Fruit fly (Drosophila melanogaster): Measurements from ENCODE around the gene CG31139.
A peak's percentile ranks its signal among the peaks of the same experiment; 100 is the strongest.

Gene CG31139

dm6 chr3R:22748956-22749355 is at the start of gene CG31139:
Gene CG31139, minus strand, starts transcription at chr3R:22749056.
- TF ChIP-seq CG17801 (GFP tag; optimal IDR thresholded peaks at IDR 0.05; ENCODE audit: partially characterized antibody) = no peak

dm6 chr3R:22793953-22794352 is 45.1 kb upstream of the CG31139 start:
- no peak for TF ChIP-seq CG17801 (GFP tag; optimal IDR thresholded peaks at IDR 0.05; ENCODE audit: partially characterized antibody)

dm6 chr3R:22789106-22789505 is 40.2 kb upstream of the CG31139 start:
- TF ChIP-seq CG17801 (GFP tag; optimal IDR thresholded peaks at IDR 0.05; ENCODE audit: partially characterized antibody) = no peak

dm6 chr3R:22784674-22785316 is 35.9 kb upstream of the CG31139 start:
- no peak for TF ChIP-seq CG17801 (GFP tag; optimal IDR thresholded peaks at IDR 0.05; ENCODE audit: partially characterized antibody)

DNA sequence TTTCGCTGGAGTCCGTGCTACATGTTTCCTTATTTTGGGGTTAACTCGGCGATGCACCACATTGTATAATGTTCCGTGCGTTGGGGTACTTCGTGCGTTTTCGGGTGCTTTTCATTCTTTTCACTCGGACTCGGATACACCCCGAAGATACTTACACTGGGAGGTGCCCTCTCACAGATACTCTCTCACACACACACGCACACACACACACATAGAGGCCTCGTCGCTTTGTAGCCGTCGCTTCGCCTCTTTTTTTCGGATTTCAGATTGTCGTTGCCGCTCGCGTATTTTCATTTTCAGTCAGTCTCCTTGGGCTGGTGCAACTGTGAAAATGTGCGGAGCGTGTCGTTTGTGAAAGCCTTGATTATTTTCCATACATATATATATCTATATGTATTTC is 32.6 kb upstream of the CG31139 start:
- peak; percentile 75 for TF ChIP-seq CG17801 (GFP tag; optimal IDR thresholded peaks at IDR 0.05; ENCODE audit: partially characterized antibody)

dm6 chr3R:22780135-22780534 is 31.3 kb upstream of the CG31139 start:
- TF ChIP-seq CG17801 (GFP tag; optimal IDR thresholded peaks at IDR 0.05; ENCODE audit: partially characterized antibody) = no peak

- no peak for TF ChIP-seq CG17801 (GFP tag; optimal IDR thresholded peaks at IDR 0.05; ENCODE audit: partially characterized antibody)
Measured at dm6 chr3R:22776457-22776856, 27.6 kb upstream of the CG31139 start.

DNA sequence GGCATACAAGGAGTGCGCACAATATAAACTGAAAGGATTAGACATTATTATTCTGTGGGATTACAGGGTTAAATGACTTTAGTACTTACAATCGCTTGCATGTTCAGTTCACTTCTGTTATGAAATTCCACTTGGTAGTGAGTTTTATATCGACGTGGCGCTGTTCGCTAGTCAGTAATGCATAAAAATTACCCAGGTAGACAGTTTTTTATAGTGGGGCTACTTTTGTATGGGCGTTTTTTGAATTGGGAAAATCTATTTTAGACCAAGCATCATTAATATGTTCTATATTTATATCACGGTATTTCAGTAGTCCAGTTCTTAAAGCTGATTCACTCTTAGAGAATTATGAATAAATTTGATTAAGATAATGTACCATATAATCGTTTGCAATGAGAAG is 22.8 kb upstream of the CG31139 start, which contains the start of gene CG43095:
CG43095 (minus strand) TSS at position 101 of the 400 bp plus-strand sequence.
- TF ChIP-seq CG17801 (GFP tag; optimal IDR thresholded peaks at IDR 0.05; ENCODE audit: partially characterized antibody) = no peak

DNA sequence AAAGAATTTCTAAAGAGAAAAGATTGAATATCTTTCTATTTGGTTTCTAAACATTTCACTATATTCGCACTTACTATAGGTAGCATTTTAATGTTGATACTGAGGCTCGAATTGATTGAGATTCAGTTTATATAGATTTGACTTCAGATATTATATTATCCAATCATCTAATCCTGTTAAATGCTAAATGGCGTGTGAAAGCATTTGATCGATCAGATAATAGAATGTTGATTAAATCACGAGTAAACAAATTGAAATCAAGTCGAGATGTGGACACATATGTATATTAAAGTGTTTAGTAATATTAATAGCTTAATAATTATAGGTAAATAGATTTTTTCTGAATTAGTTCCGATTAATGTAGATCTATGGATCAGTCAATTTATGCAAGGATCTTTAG is 22.0 kb upstream of the CG31139 start, which contains the start of gene CG43094:
CG43094 (minus strand) TSS at position 101 of the 400 bp plus-strand sequence.
- TF ChIP-seq CG17801 (GFP tag; optimal IDR thresholded peaks at IDR 0.05; ENCODE audit: partially characterized antibody) = no peak

DNA sequence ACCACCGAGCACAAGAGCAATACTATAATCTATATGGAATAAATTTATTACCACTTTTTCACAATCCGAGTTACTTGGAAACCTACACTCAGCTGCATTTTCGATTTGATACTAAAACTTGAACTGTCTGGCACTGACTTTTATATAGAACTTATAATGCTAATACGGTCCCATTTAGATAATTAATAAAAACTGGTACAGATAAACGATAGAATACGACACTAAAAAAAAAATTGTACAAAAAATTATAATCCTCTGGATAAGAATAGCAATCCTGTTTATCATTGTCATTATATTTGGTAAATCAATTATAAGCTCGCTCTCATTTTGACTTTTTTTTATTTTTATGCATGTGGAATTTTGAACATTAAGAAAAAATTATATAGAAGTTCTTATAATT is 21.4 kb upstream of the CG31139 start, which contains the start of gene CG43093:
CG43093 (minus strand) TSS at position 101 of the 400 bp plus-strand sequence.
- TF ChIP-seq CG17801 (GFP tag; optimal IDR thresholded peaks at IDR 0.05; ENCODE audit: partially characterized antibody) = no peak

dm6 chr3R:22769567-22769966 is 20.7 kb upstream of the CG31139 start, which contains the start of gene CG43092:
Gene CG43092, minus strand, starts transcription at chr3R:22769667.
- no peak for TF ChIP-seq CG17801 (GFP tag; optimal IDR thresholded peaks at IDR 0.05; ENCODE audit: partially characterized antibody)

- TF ChIP-seq CG17801 (GFP tag; optimal IDR thresholded peaks at IDR 0.05; ENCODE audit: partially characterized antibody) = no peak
Measured at dm6 chr3R:22768633-22769032, 19.8 kb upstream of the CG31139 start, which contains the start of gene CG43091. Gene CG43091, minus strand, starts transcription at chr3R:22768733.

DNA sequence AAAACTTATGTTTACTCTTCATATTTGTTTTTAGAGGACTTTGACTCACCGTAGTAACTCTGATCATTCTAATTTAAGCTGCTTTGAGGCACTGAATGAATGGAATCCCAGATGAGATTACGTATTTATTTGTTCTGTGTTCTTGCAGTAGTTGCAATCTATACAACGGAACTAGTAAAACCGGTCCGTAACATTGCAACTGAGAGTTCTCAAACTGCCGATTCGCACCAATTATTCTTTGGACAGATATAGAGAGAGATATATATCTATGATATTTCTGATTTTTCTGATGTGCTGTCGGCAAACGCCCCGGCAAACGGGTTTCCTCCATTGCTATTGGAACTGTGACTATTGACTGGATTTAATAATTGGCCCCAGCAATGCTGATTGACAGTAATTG is 18.7 kb upstream of the CG31139 start, which contains the start of gene CG13841:
CG13841 (minus strand) TSS at position 101 of the 400 bp plus-strand sequence.
- TF ChIP-seq CG17801 (GFP tag; optimal IDR thresholded peaks at IDR 0.05; ENCODE audit: partially characterized antibody) = no peak

- no peak for TF ChIP-seq CG17801 (GFP tag; optimal IDR thresholded peaks at IDR 0.05; ENCODE audit: partially characterized antibody)
Measured at dm6 chr3R:22766072-22766471, 17.2 kb upstream of the CG31139 start, which contains the start of gene Nepl15. Gene Nepl15, minus strand, starts transcription at chr3R:22766172.

DNA sequence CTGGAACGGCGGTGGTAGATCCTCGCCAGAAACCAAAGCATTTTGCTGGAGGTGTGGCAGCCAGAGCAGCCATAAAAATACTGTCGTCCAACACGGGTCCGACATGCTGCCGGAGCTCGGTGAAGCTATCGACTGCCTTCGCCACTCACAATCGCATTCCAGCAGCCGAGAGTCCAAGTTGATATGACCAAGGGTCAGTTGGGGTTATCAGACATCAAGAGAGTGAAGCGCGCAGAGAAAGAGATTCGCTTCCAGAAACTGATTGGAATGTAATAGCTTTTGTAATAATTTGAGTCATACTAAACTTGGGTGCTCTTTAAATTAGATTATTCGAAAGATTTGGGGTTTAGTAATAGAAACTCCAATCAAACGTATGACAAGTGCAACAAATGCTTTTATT is 14.7 kb upstream of the CG31139 start, which contains the start of gene Nepl14:
Nepl14 (minus strand) TSS at position 125 of the 400 bp plus-strand sequence.
- no peak for TF ChIP-seq CG17801 (GFP tag; optimal IDR thresholded peaks at IDR 0.05; ENCODE audit: partially characterized antibody)

DNA sequence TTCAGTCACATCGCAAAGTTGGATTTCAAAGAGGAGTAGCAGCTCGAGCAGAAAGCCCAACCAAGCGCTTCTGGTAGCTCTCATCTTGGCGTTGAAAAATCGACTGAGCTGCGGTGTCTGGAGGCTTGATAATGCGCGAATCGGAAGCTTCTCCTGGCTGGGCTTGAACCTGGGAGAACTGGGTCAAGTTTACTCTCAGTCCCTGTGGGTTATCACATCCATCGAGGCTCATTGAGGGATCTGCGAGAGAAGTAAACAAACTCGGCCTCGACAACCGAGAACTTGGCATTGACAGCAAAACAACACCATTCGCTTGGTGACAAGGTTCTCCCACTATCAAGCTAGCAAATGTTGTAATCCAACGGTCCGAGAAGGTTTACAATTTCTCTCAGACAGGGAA is 12.1 kb upstream of the CG31139 start, which contains the start of gene Nepl13:
Nepl13 (minus strand) TSS at position 89 of the 400 bp plus-strand sequence.
- TF ChIP-seq CG17801 (GFP tag; optimal IDR thresholded peaks at IDR 0.05; ENCODE audit: partially characterized antibody) = no peak

Data from ovary, adult (tissue).